Worm (Caenorhabditis elegans) whole organism, L2 larva: Measurements from ENCODE around the gene hgrs-1.

Experiments used
- R02D3.7 ChIP-seq: fragments of 150-350 bp; optimal IDR thresholded peaks from 2 replicates; lab custom pipeline; 2014; ENCODE audit warnings: missing biosample characterization, missing genetic modification characterization
- aly-2 ChIP-seq: fragments of 150-350 bp; optimal IDR thresholded peaks from 2 replicates; lab custom pipeline; 2014; ENCODE audit warnings: missing biosample characterization, missing genetic modification characterization
- ceh-82 ChIP-seq: fragments of 150-350 bp; optimal IDR thresholded peaks from 2 replicates; lab custom pipeline; 2014; ENCODE audit warnings: missing biosample characterization, missing genetic modification characterization
- lin-11 ChIP-seq: fragments of 150-350 bp; sonication (generic microtip); optimal IDR thresholded peaks from 2 replicates; lab custom pipeline; 2014; ENCODE audit warnings: missing biosample characterization, missing genetic modification characterization, inconsistent platforms, mixed read lengths
- lin-39 ChIP-seq: fragments of 150-350 bp; optimal IDR thresholded peaks from 2 replicates; lab custom pipeline; 2014; ENCODE audit warnings: missing biosample characterization, missing genetic modification reagents, missing genetic modification characterization
- lsy-2 ChIP-seq, 2 experiments: fragments of 150-350 bp in 1 of 2; sonication (generic microtip) in 1 of 2; optimal IDR thresholded peaks; 2 replicates each; lab custom pipeline; 2014 to 2017; ENCODE audit warnings: missing biosample characterization in 2 of 2, missing genetic modification characterization in 2 of 2
- nhr-11 ChIP-seq: fragments of 150-350 bp; optimal IDR thresholded peaks from 2 replicates; lab custom pipeline; 2014; ENCODE audit warnings: missing biosample characterization, missing genetic modification characterization
- unc-55 ChIP-seq: fragments of 150-350 bp; sonication (generic microtip); optimal IDR thresholded peaks from 3 replicates; lab custom pipeline; 2014; ENCODE audit warnings: missing biosample characterization, missing genetic modification reagents, missing genetic modification characterization
- ztf-11 ChIP-seq: sonication (generic microtip); optimal IDR thresholded peaks from 2 replicates; lab custom pipeline; 2017; ENCODE audit warnings: missing biosample characterization, missing genetic modification characterization

ce11 chrIV:8189667-8190066 is 16.2 kb downstream of the hgrs-1 start:
- TF ChIP-seq unc-55 (GFP tag; lab: Kevin White, UChicago) = no peak
- no peak for TF ChIP-seq nhr-11 (tag; lab: Kevin White, UChicago)
- TF ChIP-seq R02D3.7 = no peak
- no peak for TF ChIP-seq lin-39
- TF ChIP-seq aly-2 (tag; lab: Kevin White, UChicago) = no peak
- no peak for TF ChIP-seq ceh-82 (tag; lab: Kevin White, UChicago)
- TF ChIP-seq ztf-11 (tag; lab: Kevin White, UChicago) = no peak
- TF ChIP-seq lsy-2 (tag; optimal IDR thresholded peaks at IDR 0.05; lab: Kevin White, UChicago) = no peak
- TF ChIP-seq lin-11 (tag; lab: Kevin White, UChicago) = no peak
